Worm (Caenorhabditis elegans): ENCODE measurements around the gene Y108F1.5.
"Not testable (repeated sequence)": the region's sequence is repeated elsewhere in the genome, so short reads cannot be mapped to it uniquely, and the experiment has no call there.

Gene Y108F1.5

DNA sequence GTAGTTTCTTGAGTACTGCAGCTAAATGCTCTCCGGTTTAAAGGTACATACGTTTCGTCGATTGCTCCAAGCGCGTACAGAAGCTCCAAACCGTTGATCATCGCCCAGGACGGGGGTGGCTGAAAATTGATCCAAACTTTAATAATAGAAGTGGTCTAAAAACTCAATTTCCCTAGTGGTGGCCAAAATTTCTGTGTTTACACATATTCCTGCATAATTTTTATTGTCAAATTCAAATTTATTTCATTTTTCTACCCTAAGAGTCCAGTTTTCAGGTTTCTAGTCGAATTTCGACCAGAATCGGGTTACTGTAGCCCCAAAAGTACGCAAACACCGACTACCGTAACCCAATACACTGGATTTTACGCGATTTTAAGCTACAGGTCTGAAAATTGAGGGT is at the start of gene Y108F1.5:
TSS of gene Y108F1.5 (minus strand) at position 101 of the 400 bp plus-strand sequence.
- TF ChIP-seq ztf-23 (GFP tag; IDR thresholded peaks at IDR 0.05); T22C8.4 (GFP tag; IDR thresholded peaks at IDR 0.05); ref-1 (GFP tag; conservative IDR thresholded peaks at IDR 0.05): not testable (repeated sequence)

DNA sequence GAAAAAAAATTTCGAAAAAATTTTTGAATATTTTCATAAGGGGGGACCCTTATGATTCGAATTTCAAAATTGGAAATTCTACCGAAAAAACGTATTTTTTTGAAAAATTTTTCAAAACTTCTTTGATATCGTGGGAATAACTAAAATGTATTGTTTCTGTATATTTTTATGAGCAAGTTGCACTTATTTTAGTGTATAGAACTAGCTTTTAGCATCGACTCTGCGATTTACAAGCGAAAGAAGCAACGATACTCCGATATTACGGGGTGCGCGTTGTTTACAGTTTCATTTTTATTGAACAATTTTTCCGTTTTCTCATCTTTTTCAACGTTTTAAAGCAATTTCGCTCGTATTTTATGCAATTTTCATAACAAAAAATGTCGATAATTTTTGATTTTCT is 48.4 kb upstream of the Y108F1.5 start, which contains the start of gene M02E1.3:
TSS of gene M02E1.3 (plus strand) at position 301 of the 400 bp plus-strand sequence.
- TF ChIP-seq ztf-23 (GFP tag; IDR thresholded peaks at IDR 0.05); cog-1 (tag; optimal IDR thresholded peaks at IDR 0.05); ztf-29 (GFP tag; IDR thresholded peaks at IDR 0.05): not testable (repeated sequence)

DNA sequence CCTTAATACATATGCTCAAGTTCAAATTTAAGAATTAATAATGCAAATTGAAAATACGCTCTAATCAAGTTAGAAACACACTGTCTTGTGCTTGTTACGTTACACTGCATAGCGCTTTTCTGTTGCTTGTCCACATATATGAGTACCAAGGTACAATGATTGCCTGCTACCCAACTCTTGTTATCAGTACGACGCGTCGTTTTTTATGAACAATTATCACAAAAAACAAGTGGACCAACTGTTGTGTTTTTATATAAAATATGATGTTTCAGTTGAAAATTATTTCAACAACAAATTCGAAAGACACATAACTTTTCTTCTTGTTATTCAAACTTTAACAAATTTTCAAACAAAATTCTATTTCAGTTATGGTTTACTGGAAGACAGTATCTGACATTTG is 39.1 kb upstream of the Y108F1.5 start, which contains the start of gene M02E1.4:
TSS of gene M02E1.4 (plus strand) at position 367 of the 400 bp plus-strand sequence.
- TF ChIP-seq T22C8.4 (GFP tag; IDR thresholded peaks at IDR 0.05): no peak

DNA sequence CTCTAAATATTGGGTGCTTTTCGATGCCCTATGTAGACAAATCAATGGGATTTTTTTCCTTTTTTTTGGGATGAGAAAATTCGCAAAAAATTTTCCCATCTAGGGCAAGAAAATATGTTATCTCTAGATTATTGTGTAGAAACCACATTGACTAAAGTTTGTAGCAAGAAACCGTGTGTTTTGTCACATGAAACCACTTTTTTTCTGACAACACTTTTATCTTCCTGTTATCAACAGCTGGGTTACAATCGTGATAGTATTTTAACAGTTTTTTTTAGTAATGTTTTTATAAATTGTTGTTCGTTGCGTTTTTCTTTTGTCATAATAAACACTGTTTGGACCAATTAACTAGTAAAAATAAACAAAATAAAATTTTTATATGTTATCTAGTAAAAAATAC is 38.4 kb upstream of the Y108F1.5 start:
- no peak for TF ChIP-seq T22C8.4 (GFP tag; IDR thresholded peaks at IDR 0.05)
- TF ChIP-seq med-1 (GFP tag; optimal IDR thresholded peaks at IDR 0.05; ENCODE audit: insufficient read depth): no peak
- TF ChIP-seq klf-2 (GFP tag; conservative IDR thresholded peaks at IDR 0.05): no peak
- no peak for TF ChIP-seq tab-1 (GFP tag; IDR thresholded peaks at IDR 0.05)

DNA sequence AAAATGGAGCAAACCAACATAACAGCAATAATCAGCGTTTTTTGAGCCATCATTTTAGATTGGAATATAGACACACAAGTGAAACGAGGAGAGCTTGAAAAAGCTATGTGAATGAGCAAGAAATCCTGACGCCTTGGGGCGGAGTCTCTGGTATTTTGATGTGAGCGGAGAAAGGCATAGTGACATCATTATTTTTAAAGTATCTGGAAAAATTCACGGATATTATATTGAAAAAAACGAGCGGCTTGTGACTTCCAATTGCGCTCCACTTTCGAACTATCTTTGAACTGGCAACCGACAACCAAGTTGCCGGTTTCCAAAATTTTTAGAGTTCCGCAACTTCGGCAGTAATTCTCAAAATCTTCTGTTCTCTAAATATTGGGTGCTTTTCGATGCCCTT is 37.4 kb upstream of the Y108F1.5 start, which contains the start of gene nlp-64:
TSS of gene nlp-64 (minus strand) at position 101 of the 400 bp plus-strand sequence.
- TF ChIP-seq flt-1 (GFP tag; IDR thresholded peaks at IDR 0.05): no peak
- TF ChIP-seq med-1 (GFP tag; optimal IDR thresholded peaks at IDR 0.05; ENCODE audit: insufficient read depth): no peak
- no peak for TF ChIP-seq ztf-23 (GFP tag; IDR thresholded peaks at IDR 0.05)
- TF ChIP-seq T22C8.4 (GFP tag; IDR thresholded peaks at IDR 0.05): no peak
- no peak for TF ChIP-seq ref-1 (GFP tag; conservative IDR thresholded peaks at IDR 0.05)
- TF ChIP-seq klf-2 (GFP tag; conservative IDR thresholded peaks at IDR 0.05): no peak
- TF ChIP-seq ztf-29 (GFP tag; IDR thresholded peaks at IDR 0.05): no peak
- TF ChIP-seq cog-1 (tag; optimal IDR thresholded peaks at IDR 0.05): no peak

DNA sequence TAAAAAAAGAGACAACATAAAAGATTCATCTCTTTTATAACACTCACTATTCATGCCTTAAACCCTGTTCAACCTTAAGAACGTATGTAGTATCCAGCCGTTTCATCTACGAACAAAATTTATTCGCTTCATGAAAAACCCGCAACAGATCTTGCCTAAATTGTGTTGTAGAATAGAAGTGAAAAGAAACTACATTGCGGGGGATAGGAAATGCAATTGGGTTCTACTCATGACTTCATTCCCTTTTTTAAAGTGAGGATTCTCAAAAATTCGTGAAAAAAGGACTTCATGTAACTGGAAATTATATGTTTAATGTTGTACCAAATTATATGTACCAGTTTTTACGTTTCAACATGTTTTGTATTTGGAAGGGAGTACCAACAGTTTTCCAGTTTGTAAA is 35.3 kb upstream of the Y108F1.5 start:
- no peak for TF ChIP-seq ztf-29 (GFP tag; IDR thresholded peaks at IDR 0.05)
- no peak for TF ChIP-seq flt-1 (GFP tag; IDR thresholded peaks at IDR 0.05)
- TF ChIP-seq cog-1 (tag; optimal IDR thresholded peaks at IDR 0.05): no peak
- no peak for TF ChIP-seq T22C8.4 (GFP tag; IDR thresholded peaks at IDR 0.05)
- no peak for TF ChIP-seq ref-1 (GFP tag; conservative IDR thresholded peaks at IDR 0.05)
- TF ChIP-seq tab-1 (GFP tag; IDR thresholded peaks at IDR 0.05): no peak
- TF ChIP-seq ztf-23 (GFP tag; IDR thresholded peaks at IDR 0.05): no peak
- TF ChIP-seq klf-2 (GFP tag; conservative IDR thresholded peaks at IDR 0.05): no peak
- TF ChIP-seq med-1 (GFP tag; optimal IDR thresholded peaks at IDR 0.05; ENCODE audit: insufficient read depth): no peak

DNA sequence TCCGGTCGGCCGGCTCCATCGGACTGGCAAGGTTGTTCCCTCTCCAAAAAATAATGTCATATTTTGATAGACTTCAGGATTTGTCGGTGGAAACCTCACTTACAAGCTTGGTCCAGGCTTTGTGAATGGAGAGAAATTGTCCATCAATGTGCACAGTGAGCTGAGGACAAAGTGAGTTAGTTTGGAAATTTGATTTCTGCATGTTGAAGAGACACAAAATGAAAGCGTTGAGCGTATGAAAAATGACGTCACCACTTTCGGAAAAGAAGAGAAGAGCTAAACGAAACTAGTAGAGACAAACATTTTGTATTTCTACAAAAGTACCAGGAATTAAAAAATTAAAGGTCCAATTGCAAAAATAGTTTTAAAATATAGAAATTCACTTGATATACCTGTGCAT is 31.2 kb upstream of the Y108F1.5 start:
- no peak for TF ChIP-seq tab-1 (GFP tag; IDR thresholded peaks at IDR 0.05)
- TF ChIP-seq flt-1 (GFP tag; IDR thresholded peaks at IDR 0.05): no peak
- TF ChIP-seq klf-2 (GFP tag; conservative IDR thresholded peaks at IDR 0.05): no peak
- no peak for TF ChIP-seq ztf-23 (GFP tag; IDR thresholded peaks at IDR 0.05)
- TF ChIP-seq cog-1 (tag; optimal IDR thresholded peaks at IDR 0.05): no peak
- TF ChIP-seq ztf-29 (GFP tag; IDR thresholded peaks at IDR 0.05): no peak
- TF ChIP-seq med-1 (GFP tag; optimal IDR thresholded peaks at IDR 0.05; ENCODE audit: insufficient read depth): no peak
- TF ChIP-seq ref-1 (GFP tag; conservative IDR thresholded peaks at IDR 0.05): no peak
- no peak for TF ChIP-seq T22C8.4 (GFP tag; IDR thresholded peaks at IDR 0.05)

DNA sequence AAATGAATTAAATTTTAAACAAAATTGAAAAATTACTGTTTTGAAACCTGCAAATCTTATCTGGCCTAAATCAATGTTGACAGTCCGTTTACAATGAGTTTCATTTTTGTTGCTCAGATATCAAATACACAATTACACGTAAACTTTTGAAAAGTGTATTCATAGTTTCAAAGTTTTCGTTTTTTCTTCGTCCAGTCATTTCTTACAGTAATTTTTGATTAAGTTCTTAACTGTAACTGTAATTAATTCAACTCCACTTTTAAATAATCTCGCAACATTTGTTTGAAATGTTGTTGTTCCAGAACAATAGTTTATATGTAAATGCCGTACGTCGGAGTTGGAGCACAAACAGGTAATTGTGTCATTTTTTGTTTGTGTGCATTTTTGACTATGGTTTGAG is 27.7 kb upstream of the Y108F1.5 start, which contains the start of gene gcp-2.1:
TSS of gene gcp-2.1 (plus strand) at position 301 of the 400 bp plus-strand sequence.
- TF ChIP-seq med-1 (GFP tag; optimal IDR thresholded peaks at IDR 0.05; ENCODE audit: insufficient read depth) (no peak), T22C8.4 (GFP tag; IDR thresholded peaks at IDR 0.05) (no peak), ztf-29 (GFP tag; IDR thresholded peaks at IDR 0.05) (no peak), ztf-23 (GFP tag; IDR thresholded peaks at IDR 0.05) (no peak), cog-1 (tag; optimal IDR thresholded peaks at IDR 0.05) (no peak)

DNA sequence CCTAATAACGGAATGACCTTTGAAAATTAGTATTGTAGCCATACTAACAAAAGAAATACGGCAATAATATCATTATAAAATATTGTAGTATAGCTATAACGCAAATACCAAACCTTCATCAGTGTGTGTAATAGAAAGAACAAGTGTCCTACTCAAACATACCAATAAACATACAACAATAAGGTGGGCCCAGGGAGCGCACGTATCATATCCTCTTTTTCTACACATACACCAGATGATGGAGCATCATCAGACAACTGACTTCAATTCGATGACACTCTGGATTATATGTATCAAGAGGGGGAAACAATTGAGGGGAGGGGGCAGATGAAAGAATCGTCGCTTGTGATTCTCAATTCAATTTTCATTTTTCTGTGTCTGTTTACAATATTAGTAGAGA is 26.4 kb upstream of the Y108F1.5 start:
- TF ChIP-seq klf-2 (GFP tag; conservative IDR thresholded peaks at IDR 0.05): no peak
- TF ChIP-seq ztf-29 (GFP tag; IDR thresholded peaks at IDR 0.05): no peak
- no peak for TF ChIP-seq tab-1 (GFP tag; IDR thresholded peaks at IDR 0.05)
- TF ChIP-seq cog-1 (tag; optimal IDR thresholded peaks at IDR 0.05): no peak
- no peak for TF ChIP-seq med-1 (GFP tag; optimal IDR thresholded peaks at IDR 0.05; ENCODE audit: insufficient read depth)
- TF ChIP-seq flt-1 (GFP tag; IDR thresholded peaks at IDR 0.05): no peak
- TF ChIP-seq ref-1 (GFP tag; conservative IDR thresholded peaks at IDR 0.05): no peak

DNA sequence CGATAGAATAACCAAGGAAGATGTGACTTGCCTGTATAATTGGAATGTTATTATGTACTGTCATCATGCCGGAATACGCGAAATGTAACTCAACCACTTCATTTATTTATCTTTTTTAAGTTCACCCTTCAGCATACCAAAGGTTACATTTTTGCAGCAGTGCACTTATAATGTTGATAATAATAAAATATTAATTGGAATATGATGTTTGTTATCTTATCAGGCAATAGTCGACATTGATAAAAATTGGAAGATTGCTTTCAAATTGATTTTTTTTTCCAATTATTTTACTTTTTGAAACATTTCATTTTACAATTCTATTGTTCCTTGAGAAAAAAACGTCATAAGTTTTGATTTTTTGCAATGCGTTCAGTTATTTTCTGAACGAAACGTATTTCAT is 25.3 kb upstream of the Y108F1.5 start:
- no peak for TF ChIP-seq ztf-23 (GFP tag; IDR thresholded peaks at IDR 0.05)
- no peak for TF ChIP-seq flt-1 (GFP tag; IDR thresholded peaks at IDR 0.05)
- TF ChIP-seq klf-2 (GFP tag; conservative IDR thresholded peaks at IDR 0.05): no peak
- TF ChIP-seq cog-1 (tag; optimal IDR thresholded peaks at IDR 0.05): no peak
- no peak for TF ChIP-seq ztf-29 (GFP tag; IDR thresholded peaks at IDR 0.05)
- TF ChIP-seq med-1 (GFP tag; optimal IDR thresholded peaks at IDR 0.05; ENCODE audit: insufficient read depth): no peak
- no peak for TF ChIP-seq ref-1 (GFP tag; conservative IDR thresholded peaks at IDR 0.05)
- no peak for TF ChIP-seq T22C8.4 (GFP tag; IDR thresholded peaks at IDR 0.05)
- TF ChIP-seq tab-1 (GFP tag; IDR thresholded peaks at IDR 0.05): no peak

DNA sequence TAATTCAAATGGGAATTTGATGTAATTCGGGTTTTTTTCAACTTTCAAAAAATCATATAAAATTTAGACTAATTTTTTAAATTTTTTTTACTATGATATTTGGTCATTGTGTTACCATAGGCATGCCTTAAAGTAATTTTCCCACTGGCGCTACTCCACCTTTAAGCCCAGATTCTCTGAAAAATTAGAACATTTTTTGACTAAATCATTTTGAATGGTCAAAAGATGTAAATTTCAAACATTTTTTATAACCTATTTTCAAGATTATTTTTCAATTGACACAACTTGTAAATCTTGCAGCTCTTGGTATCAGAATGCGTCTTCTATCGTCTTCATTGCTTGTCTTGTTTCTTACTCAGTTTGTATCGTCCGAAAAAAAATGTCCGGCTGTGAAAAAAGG is 23.1 kb upstream of the Y108F1.5 start, which contains the start of gene R57.2:
TSS of gene R57.2 (plus strand) at position 301 of the 400 bp plus-strand sequence.
- TF ChIP-seq tab-1 (GFP tag; IDR thresholded peaks at IDR 0.05) (no peak), ref-1 (GFP tag; conservative IDR thresholded peaks at IDR 0.05) (no peak), klf-2 (GFP tag; conservative IDR thresholded peaks at IDR 0.05) (no peak), med-1 (GFP tag; optimal IDR thresholded peaks at IDR 0.05; ENCODE audit: insufficient read depth) (no peak), flt-1 (GFP tag; IDR thresholded peaks at IDR 0.05) (no peak), T22C8.4 (GFP tag; IDR thresholded peaks at IDR 0.05) (no peak), ztf-23 (GFP tag; IDR thresholded peaks at IDR 0.05) (no peak), cog-1 (tag; optimal IDR thresholded peaks at IDR 0.05) (no peak), ztf-29 (GFP tag; IDR thresholded peaks at IDR 0.05) (no peak)

All from whole organism, midembryonic.